Fruit fly (Drosophila melanogaster) whole organism, embryonic: ENCODE measurements around the gene CG31213.

ENCODE experiments used
- Asciz ChIP-seq: fragments of 200-800 bp; sonication (Bioruptor generic); optimal IDR thresholded peaks from 2 replicates; lab custom pipeline; 2017; ENCODE audit warnings: missing biosample characterization, mild to moderate bottlenecking, missing genetic modification characterization, missing genetic modification reagents
- CG10267 ChIP-seq: fragments of 200-800 bp; sonication (Bioruptor generic); optimal IDR thresholded peaks from 2 replicates; lab custom pipeline; 2018; ENCODE audit warnings: missing biosample characterization, mild to moderate bottlenecking, missing genetic modification characterization, moderate library complexity
- CG11504 ChIP-seq: fragments of 200-800 bp; sonication (Bioruptor generic); optimal IDR thresholded peaks from 3 replicates; lab custom pipeline; 2019; ENCODE audit warnings: missing biosample characterization, mild to moderate bottlenecking, missing genetic modification characterization, moderate library complexity
- CG1233 ChIP-seq: fragments of 200-800 bp; sonication (Bioruptor generic); optimal IDR thresholded peaks from 4 replicates; lab custom pipeline; 2018; ENCODE audit warnings: missing biosample characterization, mild to moderate bottlenecking, missing genetic modification characterization
- CG12659 ChIP-seq: fragments of 200-800 bp; sonication (Bioruptor generic); optimal IDR thresholded peaks from 3 replicates; lab custom pipeline; 2017; ENCODE audit warnings: mild to moderate bottlenecking, missing biosample characterization, missing genetic modification reagents, missing genetic modification characterization
- CG13894 ChIP-seq: fragments of 200-800 bp; sonication (Bioruptor generic); optimal IDR thresholded peaks from 3 replicates; lab custom pipeline; 2018; ENCODE audit warnings: missing biosample characterization, mild to moderate bottlenecking, missing genetic modification characterization, moderate library complexity
- CG14667 ChIP-seq: fragments of 200-800 bp; sonication (Bioruptor generic); IDR thresholded peaks from 2 replicates; pipeline ENCODE4 v1.3.6; 2022; ENCODE audit warnings: missing biosample characterization, missing genetic modification characterization
- CG17385 ChIP-seq: fragments of 200-800 bp; sonication (Bioruptor generic); optimal IDR thresholded peaks from 3 replicates; lab custom pipeline; 2018; ENCODE audit warnings: missing biosample characterization, mild to moderate bottlenecking, missing genetic modification characterization
- CG17802 ChIP-seq: fragments of 200-800 bp; sonication (Bioruptor generic); optimal IDR thresholded peaks from 2 replicates; lab custom pipeline; 2018; ENCODE audit warnings: missing biosample characterization, mild to moderate bottlenecking, missing genetic modification characterization, moderate library complexity
- CG2875 ChIP-seq: fragments of 200-800 bp; sonication (Bioruptor generic); optimal IDR thresholded peaks from 2 replicates; lab custom pipeline; 2017; ENCODE audit warnings: missing biosample characterization, mild to moderate bottlenecking, missing genetic modification characterization, missing genetic modification reagents
- CG3163 ChIP-seq: fragments of 200-800 bp; sonication (Bioruptor generic); optimal IDR thresholded peaks from 3 replicates; lab custom pipeline; 2016; ENCODE audit warnings: missing biosample characterization, missing genetic modification characterization
- CG3407 ChIP-seq: fragments of 200-800 bp; sonication (Bioruptor generic); optimal IDR thresholded peaks from 2 replicates; lab custom pipeline; 2018; ENCODE audit warnings: missing biosample characterization, mild to moderate bottlenecking, missing genetic modification characterization
- CG3726 ChIP-seq: fragments of 200-800 bp; sonication (Bioruptor generic); IDR thresholded peaks from 3 replicates; pipeline ENCODE4, ENCODE4 v1.3.6; 2022; ENCODE audit warnings: missing biosample characterization, missing genetic modification characterization
- CG3847 ChIP-seq: fragments of 200-800 bp; sonication (Bioruptor generic); IDR thresholded peaks from 2 replicates; pipeline ENCODE4 v1.3.6; 2022; ENCODE audit warnings: missing biosample characterization, missing genetic modification characterization
- CG4424 ChIP-seq: fragments of 200-800 bp; sonication (Bioruptor generic); optimal IDR thresholded peaks from 3 replicates; lab custom pipeline; 2016; ENCODE audit warnings: missing biosample characterization, missing genetic modification characterization
- CG4854 ChIP-seq: fragments of 200-800 bp; sonication (Bioruptor generic); optimal IDR thresholded peaks from 2 replicates; lab custom pipeline; 2016; ENCODE audit warnings: missing biosample characterization, missing genetic modification characterization, inconsistent platforms
- CG5953 ChIP-seq: fragments of 200-800 bp; sonication (Bioruptor generic); IDR thresholded peaks from 2 replicates; pipeline ENCODE4 v1.3.6; 2022; ENCODE audit warnings: missing biosample characterization, missing genetic modification characterization
- CG6175 ChIP-seq: fragments of 200-800 bp; sonication (Bioruptor generic); IDR thresholded peaks from 3 replicates; pipeline ENCODE4 v1.3.6; 2022; ENCODE audit warnings: missing biosample characterization, missing genetic modification characterization
- CG6791 ChIP-seq: fragments of 200-800 bp; sonication (Bioruptor generic); IDR thresholded peaks from 3 replicates; pipeline ENCODE4 v1.3.6; 2022; ENCODE audit warnings: missing biosample characterization, missing genetic modification characterization; ENCODE audit not compliant: partially characterized antibody
- CG9609 ChIP-seq: fragments of 200-800 bp; sonication (Bioruptor generic); optimal IDR thresholded peaks from 3 replicates; lab custom pipeline; 2016; ENCODE audit warnings: missing biosample characterization, missing genetic modification characterization
- Eip74EF ChIP-seq, 2 experiments: fragments of 200-800 bp in 1 of 2; fragments of >200 bp in 1 of 2; sonication (Bioruptor generic) in 1 of 2; optimal IDR thresholded peaks; 2 replicates each; lab custom pipeline; 2017 to 2019; ENCODE audit warnings: missing biosample characterization in 2 of 2, missing genetic modification characterization in 2 of 2, mild to moderate bottlenecking in 1 of 2, moderate library complexity in 1 of 2
- Fer1 ChIP-seq: fragments of 200-800 bp; sonication (Bioruptor generic); optimal IDR thresholded peaks from 2 replicates; lab custom pipeline; 2017; ENCODE audit warnings: missing biosample characterization, mild to moderate bottlenecking, missing genetic modification characterization
- Hr51 ChIP-seq, 2 experiments: fragments of 200-800 bp; sonication (Bioruptor generic); optimal IDR thresholded peaks; 2 replicates in 1 of 2; 3 replicates in 1 of 2; lab custom pipeline; 2016 to 2018; ENCODE audit warnings: missing biosample characterization in 2 of 2, missing genetic modification characterization in 2 of 2, mild to moderate bottlenecking in 1 of 2, moderate library complexity in 1 of 2
- Kr ChIP-seq: fragments of 200-800 bp; sonication (Bioruptor generic); optimal IDR thresholded peaks from 2 replicates; lab custom pipeline; 2017; ENCODE audit warnings: missing biosample characterization, mild to moderate bottlenecking, missing genetic modification characterization
- NC2β ChIP-seq: fragments of 200-800 bp; sonication (Bioruptor generic); optimal IDR thresholded peaks from 2 replicates; lab custom pipeline; 2016; ENCODE audit warnings: missing biosample characterization, missing genetic modification characterization
- NFAT ChIP-seq: fragments of 200-800 bp; sonication (Bioruptor generic); IDR thresholded peaks from 2 replicates; pipeline ENCODE4 v1.3.6; 2022; ENCODE audit warnings: missing biosample characterization, missing genetic modification characterization
- Neu2 ChIP-seq: fragments of 200-800 bp; sonication (Bioruptor generic); optimal IDR thresholded peaks from 3 replicates; lab custom pipeline; 2016; ENCODE audit warnings: missing biosample characterization, missing genetic modification characterization, borderline replicate concordance
- bbx ChIP-seq: fragments of 200-800 bp; sonication (Bioruptor generic); IDR thresholded peaks from 2 replicates; pipeline ENCODE4 v1.3.6; 2022; ENCODE audit warnings: missing biosample characterization, missing genetic modification characterization; ENCODE audit not compliant: partially characterized antibody
- cas ChIP-seq: fragments of 200-800 bp; sonication (Bioruptor generic); IDR thresholded peaks from 2 replicates; pipeline ENCODE4 v1.3.6; 2022; ENCODE audit warnings: missing biosample characterization, missing genetic modification characterization
- cato ChIP-seq: fragments of 200-800 bp; sonication (Bioruptor generic); optimal IDR thresholded peaks from 2 replicates; lab custom pipeline; 2016; ENCODE audit warnings: missing biosample characterization, missing genetic modification characterization, borderline replicate concordance
- chif ChIP-seq, 2 experiments: fragments of 200-800 bp; sonication (Bioruptor generic); optimal IDR thresholded peaks; 3 replicates each; lab custom pipeline; 2016; ENCODE audit warnings: missing biosample characterization in 2 of 2, missing genetic modification characterization in 2 of 2
- chn ChIP-seq: fragments of 200-800 bp; sonication (Bioruptor generic); optimal IDR thresholded peaks from 2 replicates; lab custom pipeline; 2016; ENCODE audit warnings: missing biosample characterization, missing genetic modification characterization
- crol ChIP-seq: fragments of 200-800 bp; sonication (Bioruptor generic); IDR thresholded peaks from 2 replicates; pipeline ENCODE4 v1.3.6; 2022; ENCODE audit warnings: missing biosample characterization, missing genetic modification characterization
- dmrt11E ChIP-seq: fragments of 200-800 bp; sonication (Bioruptor generic); optimal IDR thresholded peaks from 3 replicates; lab custom pipeline; 2018; ENCODE audit warnings: missing biosample characterization, mild to moderate bottlenecking, missing genetic modification characterization, moderate library complexity
- ems ChIP-seq: fragments of 200-800 bp; sonication (Bioruptor generic); optimal IDR thresholded peaks from 3 replicates; lab custom pipeline; 2016; ENCODE audit warnings: missing biosample characterization, missing genetic modification characterization
- ftz-f1 ChIP-seq: fragments of 200-800 bp; sonication (Bioruptor generic); optimal IDR thresholded peaks from 2 replicates; lab custom pipeline; 2016; ENCODE audit warnings: missing biosample characterization, missing genetic modification characterization
- h ChIP-seq: fragments of >200 bp; optimal IDR thresholded peaks from 2 replicates; lab custom pipeline; 2017
- lmd ChIP-seq: fragments of 200-800 bp; sonication (Bioruptor generic); IDR thresholded peaks from 2 replicates; pipeline ENCODE4 v1.3.6; 2022; ENCODE audit warnings: missing biosample characterization, missing genetic modification characterization
- nom ChIP-seq: fragments of 200-800 bp; sonication (Bioruptor generic); optimal IDR thresholded peaks from 2 replicates; lab custom pipeline; 2017; ENCODE audit warnings: missing biosample characterization, missing genetic modification characterization, mild to moderate bottlenecking, moderate library complexity, missing genetic modification reagents
- pfk ChIP-seq: fragments of 200-800 bp; sonication (Bioruptor generic); optimal IDR thresholded peaks from 2 replicates; lab custom pipeline; 2018; ENCODE audit warnings: missing biosample characterization, mild to moderate bottlenecking, missing genetic modification characterization, moderate library complexity
- pzg ChIP-seq: fragments of 200-800 bp; sonication (Bioruptor generic); optimal IDR thresholded peaks from 3 replicates; lab custom pipeline; 2018; ENCODE audit warnings: missing biosample characterization, mild to moderate bottlenecking, missing genetic modification characterization, moderate library complexity
- row ChIP-seq: fragments of 200-800 bp; sonication (Bioruptor generic); IDR thresholded peaks from 3 replicates; pipeline ENCODE4 v1.3.6; 2022; ENCODE audit warnings: missing biosample characterization, missing genetic modification characterization
- salm ChIP-seq: fragments of 200-800 bp; sonication (Bioruptor generic); optimal IDR thresholded peaks from 2 replicates; lab custom pipeline; 2018; ENCODE audit warnings: missing biosample characterization, mild to moderate bottlenecking, missing genetic modification characterization
- sc ChIP-seq, 3 experiments: fragments of >200 bp in 2 of 3; fragments of 200-800 bp in 1 of 3; sonication (Bioruptor generic) in 1 of 3; optimal IDR thresholded peaks; 2 replicates in 2 of 3; 3 replicates in 1 of 3; lab custom pipeline; 2017; ENCODE audit warnings: mild to moderate bottlenecking in 1 of 3, missing biosample characterization in 1 of 3, missing genetic modification characterization in 1 of 3, missing genetic modification reagents in 1 of 3
- schlank ChIP-seq: fragments of 200-800 bp; sonication (Bioruptor generic); optimal IDR thresholded peaks from 2 replicates; lab custom pipeline; 2018; ENCODE audit warnings: missing biosample characterization, mild to moderate bottlenecking, missing genetic modification characterization
- ssp ChIP-seq: fragments of 200-800 bp; sonication (Bioruptor generic); IDR thresholded peaks from 2 replicates; pipeline ENCODE4 v1.3.6; 2022; ENCODE audit warnings: missing biosample characterization, missing genetic modification characterization
- tin ChIP-seq: fragments of 200-800 bp; sonication (Bioruptor generic); optimal IDR thresholded peaks from 3 replicates; lab custom pipeline; 2016; ENCODE audit warnings: missing biosample characterization, missing genetic modification characterization
- toy ChIP-seq: fragments of 200-800 bp; sonication (Bioruptor generic); IDR thresholded peaks from 2 replicates; pipeline ENCODE4 v1.3.6; 2022; ENCODE audit warnings: missing biosample characterization, missing genetic modification characterization
- trh ChIP-seq: fragments of 200-800 bp; sonication (Bioruptor generic); optimal IDR thresholded peaks from 2 replicates; lab custom pipeline; 2016; ENCODE audit warnings: missing biosample characterization, missing genetic modification characterization

CG31213 gene

DNA sequence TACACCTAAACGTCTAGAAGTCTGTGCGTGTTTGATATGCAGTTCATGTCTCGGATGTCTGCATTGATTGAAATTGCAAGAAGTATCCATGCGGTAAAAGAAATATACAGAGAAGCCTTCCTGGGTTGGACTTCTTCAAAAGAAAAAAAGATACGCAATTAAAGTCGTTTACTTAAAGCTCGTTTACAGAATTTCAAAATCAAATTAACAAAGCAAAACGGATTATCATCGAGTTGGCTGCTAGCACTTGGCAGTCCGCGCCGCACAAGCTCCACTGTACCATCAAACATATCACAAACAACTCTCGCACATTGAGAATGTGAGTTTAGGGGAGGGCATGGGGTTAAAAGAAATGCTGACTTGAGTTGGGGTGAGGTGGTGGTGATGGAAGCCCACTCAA, 25.7 kb downstream of the CG31213 start (continued):
- TF ChIP-seq ftz-f1 (GFP tag; lab: Kevin White, UChicago) (no peak), cas (0 out of 2 replicates have a peak, but pooled peaks have one; percentile 37), Neu2 (GFP tag; lab: Kevin White, UChicago) (no peak), chif (GFP tag; optimal IDR thresholded peaks at IDR 0.05; lab: Kevin White, UChicago) (peak; percentile 82 to 87), h (no peak), NC2β (GFP tag; lab: Kevin White, UChicago) (peak; percentile 66), row (peak; percentile 82), CG12659 (peak; percentile 62), CG4424 (GFP tag; lab: Kevin White, UChicago) (peak; percentile 75), bbx (GFP tag; lab: Robert Waterston, UW) (no peak), lmd (GFP tag; lab: Robert Waterston, UW) (peak; percentile 72), CG11504 (tag; lab: Kevin White, UChicago) (peak; percentile 84), CG17385 (GFP tag; lab: Kevin White, UChicago) (peak; percentile 66), dmrt11E (peak; percentile 82), nom (GFP tag; lab: Kevin White, UChicago) (no peak), ssp (peak; percentile 67), tin (GFP tag; lab: Kevin White, UChicago) (peak; percentile 87), Eip74EF (GFP tag; optimal IDR thresholded peaks at IDR 0.05; lab: Kevin White, UChicago) (peak in 1 of 2 experiments; percentile 17), CG6175 (0 out of 3 replicates have a peak, but pooled peaks have one; percentile 38), NFAT (GFP tag; lab: Robert Waterston, UW) (peak; percentile 46), CG17802 (tag; lab: Kevin White, UChicago) (peak; percentile 65), Asciz (GFP tag; lab: Kevin White, UChicago) (peak; percentile 72), Hr51 (GFP tag; optimal IDR thresholded peaks at IDR 0.05; lab: Kevin White, UChicago) (peak in 1 of 2 experiments; percentile 68), trh (no peak), CG3407 (GFP tag; lab: Kevin White, UChicago) (peak; percentile 73), CG5953 (peak; percentile 64), CG3163 (GFP tag; lab: Kevin White, UChicago) (peak; percentile 49), pzg (GFP tag; lab: Kevin White, UChicago) (no peak), CG13894 (tag; lab: Kevin White, UChicago) (no peak), ems (peak; percentile 23), pfk (no peak), salm (tag; lab: Kevin White, UChicago) (no peak), CG10267 (peak; percentile 74), crol (GFP tag; lab: Robert Waterston, UW) (peak; percentile 13; the same call in 1 of the 2 replicates), CG14667 (peak; percentile 63), CG3847 (GFP tag; lab: Robert Waterston, UW) (0 out of 2 replicates have a peak, but pooled peaks have one; percentile 34), sc (optimal IDR thresholded peaks at IDR 0.05; lab: Kevin White, UChicago) (no peak), sc (GFP tag; optimal IDR thresholded peaks at IDR 0.05; lab: Kevin White, UChicago) (peak; percentile 70), cato (GFP tag; lab: Kevin White, UChicago) (peak; percentile 62), schlank (tag; lab: Kevin White, UChicago) (no peak), Kr (no peak), Fer1 (GFP tag; lab: Kevin White, UChicago) (peak; percentile 46), CG6791 (GFP tag; lab: Robert Waterston, UW) (no peak), chn (GFP tag; lab: Kevin White, UChicago) (peak; percentile 68), CG3726 (GFP tag; lab: Robert Waterston, UW) (peak; percentile 69; the same call in 2 of the 3 replicates), CG1233 (peak; percentile 20), CG4854 (GFP tag; lab: Kevin White, UChicago) (peak; percentile 43), CG9609 (peak; percentile 70), CG2875 (peak; percentile 75), toy (GFP tag; lab: Robert Waterston, UW) (no peak)
